Fruit fly (Drosophila melanogaster) whole organism, pupa: ENCODE data around the gene strat.

Experiments used
- CG10348 ChIP-seq: fragments of 200-800 bp; sonication (Bioruptor generic); IDR thresholded peaks from 2 replicates; pipeline ENCODE4 v1.3.6; 2022; ENCODE audit warnings: missing biosample characterization, missing genetic modification characterization
- CG12605 ChIP-seq: fragments of 200-800 bp; sonication (Bioruptor generic); IDR thresholded peaks from 2 replicates; pipeline ENCODE4 v1.3.6; 2022; ENCODE audit warnings: missing biosample characterization, missing genetic modification characterization
- CG13204 ChIP-seq: fragments of 200-800 bp; sonication (Bioruptor generic); optimal IDR thresholded peaks from 2 replicates; lab custom pipeline; 2018; ENCODE audit warnings: missing biosample characterization, mild to moderate bottlenecking, missing genetic modification characterization, moderate library complexity
- CG14655 ChIP-seq: fragments of 200-800 bp; sonication (Bioruptor generic); optimal IDR thresholded peaks from 3 replicates; lab custom pipeline; 2017; ENCODE audit warnings: mild to moderate bottlenecking, missing biosample characterization, missing genetic modification reagents, missing genetic modification characterization
- CG15710 ChIP-seq: fragments of 200-800 bp; sonication (Bioruptor generic); optimal IDR thresholded peaks from 2 replicates; lab custom pipeline; 2018; ENCODE audit warnings: missing biosample characterization, mild to moderate bottlenecking, missing genetic modification characterization, moderate library complexity
- CG17806 ChIP-seq: fragments of 200-800 bp; sonication (Bioruptor generic); optimal IDR thresholded peaks from 2 replicates; lab custom pipeline; 2018; ENCODE audit warnings: missing biosample characterization, mild to moderate bottlenecking, missing genetic modification characterization, moderate library complexity
- CG32121 ChIP-seq: fragments of 200-800 bp; sonication (Bioruptor generic); IDR thresholded peaks from 2 replicates; pipeline ENCODE4 v1.3.6; 2022; ENCODE audit warnings: missing biosample characterization, missing genetic modification characterization
- CG34367 ChIP-seq: fragments of 200-800 bp; sonication (Bioruptor generic); optimal IDR thresholded peaks from 2 replicates; lab custom pipeline; 2018; ENCODE audit warnings: missing biosample characterization, mild to moderate bottlenecking, missing genetic modification characterization
- CG4496 ChIP-seq: fragments of 200-800 bp; sonication (Bioruptor generic); IDR thresholded peaks from 3 replicates; pipeline ENCODE4 v1.3.6; 2022; ENCODE audit warnings: missing biosample characterization, missing genetic modification characterization
- CG8159 ChIP-seq: fragments of 200-800 bp; sonication (Bioruptor generic); optimal IDR thresholded peaks from 3 replicates; lab custom pipeline; 2018; ENCODE audit warnings: missing biosample characterization, mild to moderate bottlenecking, missing genetic modification characterization, moderate library complexity
- CG8301 ChIP-seq: fragments of 200-800 bp; sonication (Bioruptor generic); optimal IDR thresholded peaks from 2 replicates; lab custom pipeline; 2018; ENCODE audit warnings: missing biosample characterization, mild to moderate bottlenecking, missing genetic modification characterization
- CG9948 ChIP-seq: fragments of 200-800 bp; sonication (Bioruptor generic); optimal IDR thresholded peaks from 2 replicates; lab custom pipeline; 2018; ENCODE audit warnings: missing biosample characterization, mild to moderate bottlenecking, missing genetic modification characterization, moderate library complexity
- D1 ChIP-seq: fragments of 200-800 bp; sonication (Bioruptor generic); optimal IDR thresholded peaks from 2 replicates; lab custom pipeline; 2018; ENCODE audit warnings: missing biosample characterization, mild to moderate bottlenecking, missing genetic modification characterization, moderate library complexity
- EcR ChIP-seq: fragments of 200-800 bp; sonication (Bioruptor generic); optimal IDR thresholded peaks from 3 replicates; lab custom pipeline; 2019; ENCODE audit warnings: missing biosample characterization, missing genetic modification characterization, mild to moderate bottlenecking, moderate library complexity, missing genetic modification reagents
- Ets98B ChIP-seq: fragments of 200-800 bp; sonication (Bioruptor generic); IDR thresholded peaks from 2 replicates; pipeline ENCODE4 v1.3.6; 2022; ENCODE audit warnings: missing biosample characterization, missing genetic modification characterization
- Pif1A ChIP-seq: fragments of 200-800 bp; sonication (Bioruptor generic); optimal IDR thresholded peaks from 3 replicates; lab custom pipeline; 2016; ENCODE audit warnings: missing biosample characterization, missing genetic modification characterization
- Pif1B ChIP-seq: fragments of 200-800 bp; sonication (Bioruptor generic); optimal IDR thresholded peaks from 3 replicates; lab custom pipeline; 2016; ENCODE audit warnings: missing biosample characterization, missing genetic modification characterization
- Snoo ChIP-seq: fragments of 200-800 bp; sonication (Bioruptor generic); optimal IDR thresholded peaks from 3 replicates; lab custom pipeline; 2017; ENCODE audit warnings: missing biosample characterization, mild to moderate bottlenecking, missing genetic modification characterization, inconsistent platforms
- fd96Ca ChIP-seq: fragments of 200-800 bp; sonication (Bioruptor generic); IDR thresholded peaks from 3 replicates; pipeline ENCODE4 v1.3.6; 2022; ENCODE audit warnings: missing biosample characterization, missing genetic modification characterization
- gl ChIP-seq: fragments of 200-800 bp; sonication (Bioruptor generic); optimal IDR thresholded peaks from 2 replicates; lab custom pipeline; 2018; ENCODE audit warnings: missing biosample characterization, mild to moderate bottlenecking, missing genetic modification characterization
- rn ChIP-seq: fragments of 200-800 bp; sonication (Bioruptor generic); IDR thresholded peaks from 2 replicates; pipeline ENCODE4 v1.3.6; 2022; ENCODE audit warnings: missing biosample characterization, missing genetic modification characterization

Gene strat

DNA sequence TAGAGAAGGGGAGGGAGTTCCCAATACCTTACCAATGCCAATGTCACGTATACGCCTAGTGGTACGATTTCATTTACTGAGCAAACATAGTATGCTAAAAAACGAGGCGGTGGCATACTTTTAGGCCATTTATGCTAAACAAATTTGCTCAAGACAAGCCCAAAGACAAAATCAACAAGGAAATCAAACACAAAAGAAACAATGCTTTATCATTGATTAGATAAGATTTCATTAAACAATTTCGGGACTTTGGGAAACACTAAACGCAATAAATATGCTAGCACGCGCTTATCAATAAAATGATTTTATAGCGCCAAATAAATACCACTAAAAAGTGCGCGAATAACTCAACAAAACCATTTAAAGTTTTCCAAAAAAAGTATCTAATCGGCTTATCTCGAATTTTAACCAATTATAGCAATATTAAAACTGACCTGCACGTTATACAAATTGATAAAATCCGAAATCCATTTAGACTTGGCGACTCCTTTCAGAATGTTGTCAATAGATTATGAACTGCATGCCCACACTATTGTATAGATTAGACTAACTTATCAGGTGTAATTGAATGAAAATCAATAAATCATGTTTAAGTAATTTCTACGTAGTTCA is 30.5 kb downstream of the strat start:
- TF ChIP-seq CG8159 (tag; lab: Kevin White, UChicago) (no peak), CG13204 (GFP tag; lab: Kevin White, UChicago) (no peak), Pif1B (GFP tag; lab: Kevin White, UChicago) (no peak), CG34367 (no peak), CG32121 (GFP tag; lab: Robert Waterston, UW) (no peak), Pif1A (GFP tag; lab: Kevin White, UChicago) (no peak), fd96Ca (GFP tag; lab: Robert Waterston, UW) (no peak), CG10348 (GFP tag; lab: Robert Waterston, UW) (no peak), CG15710 (no peak), Snoo (no peak), rn (no peak), gl (tag; lab: Kevin White, UChicago) (no peak), CG17806 (no peak), CG4496 (GFP tag; lab: Robert Waterston, UW) (no peak), CG8301 (tag; lab: Kevin White, UChicago) (no peak), Ets98B (GFP tag; lab: Robert Waterston, UW) (no peak), D1 (tag; lab: Kevin White, UChicago) (no peak)
- TF ChIP-seq, all 21 proteins: peak for 0

- no peak for TF ChIP-seq CG15710
- no peak for TF ChIP-seq CG10348 (GFP tag; lab: Robert Waterston, UW)
- TF ChIP-seq CG8301 (tag; lab: Kevin White, UChicago), result no peak
These were observed 31.2 kb downstream of the strat start for dm6 chr2L:8351333-8351732.

- TF ChIP-seq CG13204 (GFP tag; lab: Kevin White, UChicago), result no peak
- TF ChIP-seq CG4496 (GFP tag; lab: Robert Waterston, UW), result no peak
- no peak for TF ChIP-seq CG15710
- no peak for TF ChIP-seq CG8301 (tag; lab: Kevin White, UChicago)
- no peak for TF ChIP-seq gl (tag; lab: Kevin White, UChicago)
- no peak for TF ChIP-seq Pif1B (GFP tag; lab: Kevin White, UChicago)
- no peak for TF ChIP-seq CG34367
These were observed 31.7 kb downstream of the strat start, which contains the start of gene Mur29B for dm6 chr2L:8351864-8352263. Gene Mur29B (plus strand): TSS chr2L:8352187.

DNA sequence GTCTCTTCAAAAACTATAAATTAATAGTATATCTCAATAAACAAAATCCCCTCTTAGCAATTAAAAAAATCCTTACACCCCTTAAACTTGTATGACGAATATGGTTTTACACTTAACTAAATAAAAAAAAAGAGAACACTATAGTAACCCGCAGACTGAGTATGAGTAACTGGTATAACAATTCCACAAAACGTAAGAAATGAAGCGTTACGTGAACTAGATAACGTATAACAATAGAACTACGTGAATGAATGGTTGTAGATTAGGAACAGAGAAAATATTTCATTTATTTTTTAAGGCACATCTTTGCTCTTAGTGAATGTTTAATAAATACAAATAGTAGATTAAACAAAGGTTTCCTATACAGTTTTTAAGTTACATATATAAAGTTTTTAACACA is 35.3 kb downstream of the strat start:
- TF ChIP-seq Snoo, result no peak
- no peak for TF ChIP-seq Pif1B (GFP tag; lab: Kevin White, UChicago)
- no peak for TF ChIP-seq CG10348 (GFP tag; lab: Robert Waterston, UW)
- TF ChIP-seq CG34367, result no peak
- no peak for TF ChIP-seq CG17806
- TF ChIP-seq CG9948 (tag; lab: Kevin White, UChicago), result no peak
- TF ChIP-seq CG8301 (tag; lab: Kevin White, UChicago), result no peak
- TF ChIP-seq CG12605 (GFP tag; lab: Robert Waterston, UW), result no peak
- no peak for TF ChIP-seq rn
- no peak for TF ChIP-seq CG14655 (GFP tag; lab: Kevin White, UChicago)
- no peak for TF ChIP-seq D1 (tag; lab: Kevin White, UChicago)
- no peak for TF ChIP-seq EcR
- no peak for TF ChIP-seq CG4496 (GFP tag; lab: Robert Waterston, UW)

DNA sequence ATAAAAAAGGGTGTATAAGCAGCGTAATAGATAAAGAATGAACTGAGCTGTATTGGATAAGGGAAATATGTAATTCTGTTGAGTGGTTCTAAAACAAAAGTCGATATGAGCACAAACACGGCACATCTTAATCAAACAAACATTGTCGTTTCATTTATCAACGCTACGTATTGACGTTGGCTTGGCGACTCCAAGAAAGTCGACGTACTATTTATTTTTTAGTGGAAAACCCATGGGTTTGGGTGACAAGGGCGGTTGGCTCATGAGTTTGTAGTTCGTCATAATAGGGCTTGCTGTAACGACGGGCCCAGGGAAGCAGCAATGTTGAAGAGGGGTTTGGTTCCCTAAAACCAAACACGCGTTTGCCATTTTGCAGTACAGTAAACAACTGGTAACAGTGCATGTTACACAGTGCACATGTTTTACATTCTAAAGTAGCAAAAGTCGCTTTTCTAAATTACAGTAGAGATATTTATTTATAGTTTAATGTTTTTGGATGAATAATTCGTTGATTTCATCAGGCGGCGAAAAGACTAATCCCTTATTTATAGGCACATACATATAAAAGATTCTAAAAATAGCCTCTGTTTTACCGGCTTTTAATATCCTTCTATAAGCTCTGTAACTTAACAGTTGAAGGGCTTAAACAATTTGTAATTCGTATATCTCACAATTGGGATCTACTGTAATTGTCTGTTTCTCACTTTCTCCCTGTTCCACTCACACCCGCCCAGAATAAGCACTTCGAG is 41.2 kb downstream of the strat start:
- TF ChIP-seq EcR (no peak), rn (no peak), CG9948 (tag; lab: Kevin White, UChicago) (peak; percentile 57), gl (tag; lab: Kevin White, UChicago) (no peak), Ets98B (GFP tag; lab: Robert Waterston, UW) (no peak), CG10348 (GFP tag; lab: Robert Waterston, UW) (no peak), CG15710 (peak; percentile 64), Snoo (peak; percentile 30), CG12605 (GFP tag; lab: Robert Waterston, UW) (no peak), CG13204 (GFP tag; lab: Kevin White, UChicago) (no peak), CG4496 (GFP tag; lab: Robert Waterston, UW) (peak; percentile 40; the same call in 1 of the 3 replicates), CG32121 (GFP tag; lab: Robert Waterston, UW) (no peak), fd96Ca (GFP tag; lab: Robert Waterston, UW) (no peak), Pif1A (GFP tag; lab: Kevin White, UChicago) (peak; percentile 46), CG14655 (GFP tag; lab: Kevin White, UChicago) (peak; percentile 67), CG17806 (peak; percentile 38), CG8159 (tag; lab: Kevin White, UChicago) (peak; percentile 56), D1 (tag; lab: Kevin White, UChicago) (peak; percentile 7), Pif1B (GFP tag; lab: Kevin White, UChicago) (no peak), CG34367 (peak; percentile 37), CG8301 (tag; lab: Kevin White, UChicago) (peak; percentile 59)
